Fruit fly (Drosophila melanogaster): ENCODE results near the gene CG10469.

Gene CG10469

dm6 chr3L:6140771-6141472 is 47.8 kb upstream of the CG10469 start:
- no peak for TF ChIP-seq Max (GFP tag; optimal IDR thresholded peaks at IDR 0.05)
- no peak for TF ChIP-seq CG8388 (GFP tag; optimal IDR thresholded peaks at IDR 0.05)
- no peak for TF ChIP-seq Hr39 (optimal IDR thresholded peaks at IDR 0.05)
- no peak for TF ChIP-seq Nf-YC (tag; optimal IDR thresholded peaks at IDR 0.05)
- peak; percentile 21 for TF ChIP-seq CG2678 (tag; optimal IDR thresholded peaks at IDR 0.05)
- TF ChIP-seq Chrac-16 (GFP tag; optimal IDR thresholded peaks at IDR 0.05) = no peak
- TF ChIP-seq otp (GFP tag; IDR thresholded peaks at IDR 0.05) = 0 out of 3 replicates have a peak, but pooled peaks have one; percentile 10
- TF ChIP-seq CG11504 (tag; optimal IDR thresholded peaks at IDR 0.05) = peak; percentile 27
- TF ChIP-seq pros (GFP tag; optimal IDR thresholded peaks at IDR 0.05) = peak; percentile 19
- no peak; the same call in 1 of the 2 replicates for TF ChIP-seq lmd (GFP tag; IDR thresholded peaks at IDR 0.05)
- peak; percentile 18 for TF ChIP-seq dmrt99B (tag; optimal IDR thresholded peaks at IDR 0.05)
- no peak for TF ChIP-seq pb (GFP tag; optimal IDR thresholded peaks at IDR 0.05)
- no peak for TF ChIP-seq cato (GFP tag; optimal IDR thresholded peaks at IDR 0.05; ENCODE audit: borderline replicate concordance)
- TF ChIP-seq chm (GFP tag; IDR thresholded peaks at IDR 0.05) = no peak
- no peak for TF ChIP-seq Doc3 (GFP tag; IDR thresholded peaks at IDR 0.05; ENCODE audit: partially characterized antibody)
- no peak for TF ChIP-seq hth (optimal IDR thresholded peaks at IDR 0.05)
- 0 out of 3 replicates have a peak, but pooled peaks have one; percentile 17 for TF ChIP-seq CG11695 (GFP tag; IDR thresholded peaks at IDR 0.05)
- TF ChIP-seq CG17361 (GFP tag; IDR thresholded peaks at IDR 0.05) = no peak
- TF ChIP-seq prd (optimal IDR thresholded peaks at IDR 0.05) = no peak
- no peak for TF ChIP-seq prd (GFP tag; IDR thresholded peaks at IDR 0.05)
- peak; percentile 7 for TF ChIP-seq Ets65A (GFP tag)
- no peak for TF ChIP-seq NK7.1 (GFP tag; optimal IDR thresholded peaks at IDR 0.05)
- TF ChIP-seq ATbp (GFP tag; optimal IDR thresholded peaks at IDR 0.05) = no peak
- no peak for TF ChIP-seq CG17359 (tag; optimal IDR thresholded peaks at IDR 0.05)
- no peak for TF ChIP-seq Sry-δ (GFP tag; optimal IDR thresholded peaks at IDR 0.05)
- TF ChIP-seq oc (tag; optimal IDR thresholded peaks at IDR 0.05) = no peak
- TF ChIP-seq bsh (GFP tag; optimal IDR thresholded peaks at IDR 0.05) = no peak
- no peak for TF ChIP-seq Vsx1 (GFP tag; optimal IDR thresholded peaks at IDR 0.05)
- peak; percentile 2 for TF ChIP-seq CG30403 (GFP tag; optimal IDR thresholded peaks at IDR 0.05)
- peak; percentile 39; the same call in 1 of the 2 replicates for TF ChIP-seq CG9932 (GFP tag; IDR thresholded peaks at IDR 0.05)
- TF ChIP-seq CG12769 (tag; optimal IDR thresholded peaks at IDR 0.05) = peak; percentile 17
- no peak for TF ChIP-seq zen (tag; optimal IDR thresholded peaks at IDR 0.05)
- peak; percentile 24; the same call in 1 of the 2 replicates for TF ChIP-seq CG14441 (GFP tag; IDR thresholded peaks at IDR 0.05)
- TF ChIP-seq CG3838 (GFP tag; optimal IDR thresholded peaks at IDR 0.05) = no peak
- no peak for TF ChIP-seq ssp (GFP tag; IDR thresholded peaks at IDR 0.05)
- TF ChIP-seq Dip3 (GFP tag; optimal IDR thresholded peaks at IDR 0.05) = no peak
- 0 out of 3 replicates have a peak, but pooled peaks have one; percentile 22 for TF ChIP-seq row (GFP tag; IDR thresholded peaks at IDR 0.05)
- TF ChIP-seq CG2889 (GFP tag; IDR thresholded peaks at IDR 0.05) = no peak
- no peak for TF ChIP-seq gsb-n (tag; optimal IDR thresholded peaks at IDR 0.05)
- TF ChIP-seq her (GFP tag; optimal IDR thresholded peaks at IDR 0.05) = no peak
- TF ChIP-seq CG3281 (GFP tag; optimal IDR thresholded peaks at IDR 0.05) = no peak
- no peak for TF ChIP-seq CG8290 (GFP tag; optimal IDR thresholded peaks at IDR 0.05)
- TF ChIP-seq CG8290 (tag; optimal IDR thresholded peaks at IDR 0.05) = peak in 1 of 2 experiments; percentile 35
- TF ChIP-seq grau (tag; optimal IDR thresholded peaks at IDR 0.05) = peak; percentile 20
- TF ChIP-seq dysf (GFP tag; IDR thresholded peaks at IDR 0.05) = peak; percentile 45; the same call in 1 of the 3 replicates
- TF ChIP-seq CG30020 (tag; optimal IDR thresholded peaks at IDR 0.05) = no peak
- TF ChIP-seq D19B (GFP tag; optimal IDR thresholded peaks at IDR 0.05) = no peak
- TF ChIP-seq toy (GFP tag; IDR thresholded peaks at IDR 0.05) = no peak
- TF ChIP-seq CG7839 (tag; optimal IDR thresholded peaks at IDR 0.05) = peak; percentile 33
- peak; percentile 14; the same call in 1 of the 3 replicates for TF ChIP-seq tgo (GFP tag; IDR thresholded peaks at IDR 0.05)
- peak; percentile 8 for TF ChIP-seq Med (GFP tag)
